Worm (Caenorhabditis elegans): ENCODE measurements around the gene kin-19.

DNA sequence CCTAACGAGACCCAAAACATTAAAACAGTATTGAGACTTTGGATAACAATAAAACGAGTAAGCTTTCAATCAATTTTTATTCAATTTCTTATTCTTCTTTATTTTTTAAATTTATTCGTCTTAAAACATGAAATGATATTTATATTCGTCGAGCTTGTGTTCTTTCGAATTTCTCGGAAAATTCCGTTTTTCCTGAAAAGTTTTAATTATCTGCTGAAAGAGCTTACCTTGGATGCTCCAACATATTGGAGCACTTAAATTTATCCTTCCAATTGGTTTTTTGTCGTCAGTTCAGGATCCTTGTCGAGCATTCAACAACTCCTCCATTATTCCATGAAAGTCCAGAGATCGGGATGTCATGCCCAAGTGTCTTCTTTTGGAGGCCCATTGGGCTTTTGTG, 3.0 kb downstream of the kin-19 start:
- no peak for TF ChIP-seq dve-1 (tag; optimal IDR thresholded peaks at IDR 0.05)
- no peak for TF ChIP-seq pha-2 (tag; optimal IDR thresholded peaks at IDR 0.05)
- TF ChIP-seq elt-2 (tag; optimal IDR thresholded peaks at IDR 0.05), result no peak
- TF ChIP-seq T23F11.4 (GFP tag; optimal IDR thresholded peaks at IDR 0.05), result no peak
- TF ChIP-seq unc-55 (GFP tag; optimal IDR thresholded peaks at IDR 0.05), result no peak
- no peak for TF ChIP-seq ceh-18 (tag; optimal IDR thresholded peaks at IDR 0.05)
- TF ChIP-seq ahr-1 (tag; optimal IDR thresholded peaks at IDR 0.05), result no peak
- no peak for TF ChIP-seq ama-1 (optimal IDR thresholded peaks at IDR 0.05)
- no peak for TF ChIP-seq pat-9 (tag; optimal IDR thresholded peaks at IDR 0.05)
- TF ChIP-seq pag-3 (tag; optimal IDR thresholded peaks at IDR 0.05; ENCODE audit: borderline replicate concordance), result no peak
- no peak for TF ChIP-seq fkh-10 (GFP tag; optimal IDR thresholded peaks at IDR 0.05)
- no peak for TF ChIP-seq lin-11 (tag; optimal IDR thresholded peaks at IDR 0.05)
- TF ChIP-seq ceh-48 (tag; optimal IDR thresholded peaks at IDR 0.05), result no peak
- no peak for TF ChIP-seq ceh-34 (tag; optimal IDR thresholded peaks at IDR 0.05)

All from whole organism, late embryonic.